Fruit fly (Drosophila melanogaster): ENCODE data around the gene CG9917.

Gene CG9917

DNA sequence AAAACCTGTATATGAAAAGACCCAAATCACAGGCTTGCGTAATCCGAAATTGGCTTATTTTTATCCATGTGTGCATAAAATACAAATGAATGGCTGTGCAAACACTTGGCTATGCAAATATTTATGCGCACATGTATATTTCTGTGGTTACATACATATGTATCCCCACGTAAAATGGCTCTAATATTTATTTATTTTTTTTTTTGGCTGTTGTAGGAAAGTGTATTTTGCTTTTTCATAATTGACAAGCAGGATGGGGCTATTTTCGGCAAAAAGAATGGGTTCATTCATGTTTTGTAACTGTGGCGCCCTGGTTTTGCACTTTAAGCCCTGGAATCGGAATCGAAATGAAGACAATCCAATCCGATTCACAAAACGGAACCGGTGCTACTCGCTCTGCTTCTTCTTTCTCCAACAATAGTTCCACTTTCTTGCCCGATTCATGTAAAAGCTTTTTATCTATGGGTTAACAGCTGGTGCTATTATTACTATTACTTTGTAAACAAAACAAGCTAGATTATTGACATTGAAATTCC is 12.1 kb upstream of the CG9917 start (continued):
- TF ChIP-seq Poxn (GFP tag; IDR thresholded peaks at IDR 0.05) (no peak), caup (GFP tag; optimal IDR thresholded peaks at IDR 0.05; ENCODE audit: severe bottlenecking) (peak; percentile 72), odd (GFP tag; optimal IDR thresholded peaks at IDR 0.05) (peak; percentile 71), CG9817 (tag; optimal IDR thresholded peaks at IDR 0.05) (no peak), ab (GFP tag; optimal IDR thresholded peaks at IDR 0.05) (peak; percentile 19), Dip2 (GFP tag; IDR thresholded peaks at IDR 0.05) (no peak), run (tag; optimal IDR thresholded peaks at IDR 0.05) (peak; percentile 10), row (GFP tag; IDR thresholded peaks at IDR 0.05) (peak; percentile 70), pfk (GFP tag; optimal IDR thresholded peaks at IDR 0.05) (peak; percentile 23), kni (GFP tag; optimal IDR thresholded peaks at IDR 0.05) (peak; percentile 49), CG31224 (GFP tag; IDR thresholded peaks at IDR 0.05) (peak; percentile 61; the same call in 1 of the 2 replicates), CG12155 (GFP tag; optimal IDR thresholded peaks at IDR 0.05) (peak; percentile 98), CG6765 (GFP tag; optimal IDR thresholded peaks at IDR 0.05) (peak; percentile 74), tgo (GFP tag; IDR thresholded peaks at IDR 0.05) (peak; percentile 73), CG2129 (GFP tag; IDR thresholded peaks at IDR 0.05; ENCODE audit: partially characterized antibody) (no peak), CG12104 (GFP tag; optimal IDR thresholded peaks at IDR 0.05) (peak; percentile 73), CG10209 (GFP tag; optimal IDR thresholded peaks at IDR 0.05) (peak; percentile 66), Hand (GFP tag; optimal IDR thresholded peaks at IDR 0.05) (peak; percentile 57), vvl (GFP tag; IDR thresholded peaks at IDR 0.05) (peak; percentile 90), CG13123 (GFP tag; optimal IDR thresholded peaks at IDR 0.05) (peak; percentile 14), CG13424 (tag; optimal IDR thresholded peaks at IDR 0.05) (peak; percentile 73), al (GFP tag; IDR thresholded peaks at IDR 0.05) (peak; percentile 75), CG12236 (GFP tag; optimal IDR thresholded peaks at IDR 0.05) (peak; percentile 42), CTCF (GFP tag; optimal IDR thresholded peaks at IDR 0.05) (no peak), CG11560 (tag; IDR thresholded peaks at IDR 0.05) (no peak), da (GFP tag; optimal IDR thresholded peaks at IDR 0.05) (no peak), CG17912 (GFP tag; optimal IDR thresholded peaks at IDR 0.05) (no peak), org-1 (GFP tag; optimal IDR thresholded peaks at IDR 0.05) (peak; percentile 54), pho (GFP tag; optimal IDR thresholded peaks at IDR 0.05) (peak; percentile 77), pros (GFP tag; optimal IDR thresholded peaks at IDR 0.05) (peak; percentile 86), Spps (tag; optimal IDR thresholded peaks at IDR 0.05) (no peak), Blimp-1 (GFP tag; optimal IDR thresholded peaks at IDR 0.05) (peak; percentile 55), dati (GFP tag; IDR thresholded peaks at IDR 0.05) (no peak), CG4424 (GFP tag; optimal IDR thresholded peaks at IDR 0.05) (peak; percentile 65), bowl (GFP tag; IDR thresholded peaks at IDR 0.05) (0 out of 2 replicates have a peak, but pooled peaks have one; percentile 46), fru (optimal IDR thresholded peaks at IDR 0.05) (no peak), B-H2 (GFP tag; optimal IDR thresholded peaks at IDR 0.05) (peak; percentile 67), Camta (GFP tag; optimal IDR thresholded peaks at IDR 0.05) (peak; percentile 53), HLH3B (GFP tag; IDR thresholded peaks at IDR 0.05) (peak; percentile 76), nom (GFP tag; optimal IDR thresholded peaks at IDR 0.05) (peak; percentile 46), br (optimal IDR thresholded peaks at IDR 0.05) (no peak), p53 (GFP tag; optimal IDR thresholded peaks at IDR 0.05) (peak; percentile 53), Hsf (GFP tag; optimal IDR thresholded peaks at IDR 0.05) (peak; percentile 76), CG31388 (GFP tag; optimal IDR thresholded peaks at IDR 0.05) (no peak), sima (GFP tag; optimal IDR thresholded peaks at IDR 0.05) (peak; percentile 39), CG14441 (GFP tag; IDR thresholded peaks at IDR 0.05) (peak; percentile 82), CG2875 (GFP tag; optimal IDR thresholded peaks at IDR 0.05) (peak; percentile 59), Awh (GFP tag; IDR thresholded peaks at IDR 0.05) (peak; percentile 73), bsh (GFP tag; optimal IDR thresholded peaks at IDR 0.05) (peak; percentile 37 to 62), Fer3 (tag; optimal IDR thresholded peaks at IDR 0.05) (peak; percentile 64), CG13624 (GFP tag; optimal IDR thresholded peaks at IDR 0.05) (peak; percentile 71), HLH4C (GFP tag; IDR thresholded peaks at IDR 0.05; ENCODE audit: partially characterized antibody) (no peak)
